Fruit fly (Drosophila melanogaster) whole organism, prepupa: ENCODE data around the gene CG5171.

Experiments used
- CG10631 ChIP-seq: fragments of 200-800 bp; sonication (Bioruptor generic); optimal IDR thresholded peaks from 2 replicates; lab custom pipeline; 2016; ENCODE audit warnings: missing biosample characterization, missing genetic modification characterization
- CG10669 ChIP-seq: fragments of 200-800 bp; sonication (Bioruptor generic); optimal IDR thresholded peaks from 3 replicates; lab custom pipeline; 2018; ENCODE audit warnings: missing biosample characterization, mild to moderate bottlenecking, missing genetic modification characterization, moderate library complexity
- CG11902 ChIP-seq: fragments of 200-800 bp; sonication (Bioruptor generic); optimal IDR thresholded peaks from 3 replicates; lab custom pipeline; 2016; ENCODE audit warnings: missing biosample characterization, missing genetic modification characterization
- CG9139 ChIP-seq: fragments of 200-800 bp; sonication (Bioruptor generic); optimal IDR thresholded peaks from 3 replicates; lab custom pipeline; 2017; ENCODE audit warnings: missing biosample characterization, mild to moderate bottlenecking, missing genetic modification characterization
- fkh ChIP-seq: fragments of 200-800 bp; sonication (Bioruptor generic); optimal IDR thresholded peaks from 3 replicates; lab custom pipeline; 2017; ENCODE audit warnings: missing biosample characterization, mild to moderate bottlenecking, missing genetic modification characterization, moderate library complexity
- net ChIP-seq: fragments of 200-800 bp; sonication (Bioruptor generic); optimal IDR thresholded peaks from 3 replicates; lab custom pipeline; 2016; ENCODE audit warnings: missing biosample characterization, missing genetic modification characterization
- svp ChIP-seq: fragments of 200-800 bp; sonication (Bioruptor generic); peaks from one replicate; lab custom pipeline; 2016; ENCODE audit warnings: missing biosample characterization, missing genetic modification characterization
- topi ChIP-seq: fragments of 200-800 bp; sonication (Bioruptor generic); optimal IDR thresholded peaks from 3 replicates; lab custom pipeline; 2016; ENCODE audit warnings: missing biosample characterization, missing genetic modification characterization

The CG5171 gene

DNA sequence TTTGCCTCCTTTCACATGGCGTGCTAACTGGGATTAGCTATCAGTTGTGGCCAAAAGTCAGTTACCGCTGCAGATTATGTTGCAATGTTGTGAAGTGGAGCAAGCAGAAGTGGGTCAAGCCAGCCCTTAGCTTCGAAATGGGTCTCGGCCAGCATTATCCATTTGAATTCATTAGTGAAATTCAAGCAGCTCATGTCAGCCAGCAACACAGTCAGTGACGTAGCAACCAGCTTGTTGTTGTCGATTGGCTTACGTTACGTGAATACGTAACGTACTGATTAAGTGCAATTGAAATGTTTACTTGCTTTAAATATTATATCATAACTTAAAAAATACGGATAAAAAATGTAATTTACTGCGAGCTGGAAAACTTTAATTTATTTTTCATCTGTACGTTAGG is 51.0 kb downstream of the CG5171 start:
- TF ChIP-seq CG11902 (GFP tag; lab: Kevin White, UChicago) (no peak), topi (no peak), CG10631 (GFP tag; lab: Kevin White, UChicago) (no peak), net (GFP tag; lab: Kevin White, UChicago) (no peak), CG10669 (GFP tag; lab: Kevin White, UChicago) (no peak), fkh (GFP tag; lab: Kevin White, UChicago) (no peak)

- TF ChIP-seq CG9139 (GFP tag; lab: Kevin White, UChicago), result no peak
- TF ChIP-seq svp (GFP tag; lab: Kevin White, UChicago), result peak; percentile 11
These were observed 53.0 kb downstream of the CG5171 start, which contains the start of gene Gr28a for dm6 chr2L:7454112-7454511. Gr28a (minus strand) TSS chr2L:7454212.
